Fruit fly (Drosophila melanogaster): Measurements from ENCODE around the gene mrt.

mrt gene

DNA sequence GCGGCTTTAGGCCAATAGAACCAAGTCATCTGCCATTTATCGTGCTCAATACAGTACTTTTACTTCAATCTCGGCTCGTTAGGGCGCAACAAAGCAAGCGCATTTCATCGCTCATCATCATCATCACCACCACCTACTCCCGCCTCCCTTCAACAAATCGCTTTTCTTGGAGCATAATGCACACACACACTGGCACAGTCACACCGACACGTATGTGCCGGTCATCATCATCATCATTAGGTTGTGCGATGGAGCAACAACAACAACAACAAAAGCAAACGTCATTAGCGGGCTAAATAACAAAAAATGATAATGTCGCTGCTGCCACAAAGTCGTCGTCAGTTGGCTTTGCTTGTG is 37.1 kb downstream of the mrt start (continued):
- TF ChIP-seq pros (GFP tag; optimal IDR thresholded peaks at IDR 0.05) (peak; percentile 13), bbx (GFP tag; IDR thresholded peaks at IDR 0.05; ENCODE audit: partially characterized antibody) (no peak), CG4820 (GFP tag; optimal IDR thresholded peaks at IDR 0.05) (no peak), Dad (GFP tag; optimal IDR thresholded peaks at IDR 0.05) (no peak), Dp (GFP tag; optimal IDR thresholded peaks at IDR 0.05) (peak; percentile 16), zfh2 (GFP tag; optimal IDR thresholded peaks at IDR 0.05) (no peak), Bteb2 (GFP tag; optimal IDR thresholded peaks at IDR 0.05) (no peak), ham (GFP tag; IDR thresholded peaks at IDR 0.05) (no peak), crc (GFP tag; optimal IDR thresholded peaks at IDR 0.05) (no peak), ERR (GFP tag; optimal IDR thresholded peaks at IDR 0.05) (no peak), grau (tag; optimal IDR thresholded peaks at IDR 0.05) (peak; percentile 10), CG12104 (GFP tag; optimal IDR thresholded peaks at IDR 0.05) (no peak), CG17568 (GFP tag; optimal IDR thresholded peaks at IDR 0.05) (no peak), TFAM (GFP tag; optimal IDR thresholded peaks at IDR 0.05) (no peak), Pdp1 (GFP tag; optimal IDR thresholded peaks at IDR 0.05) (no peak), CG11093 (GFP tag; IDR thresholded peaks at IDR 0.05) (no peak), gcm (GFP tag; optimal IDR thresholded peaks at IDR 0.05) (no peak), CG9797 (GFP tag; optimal IDR thresholded peaks at IDR 0.05) (no peak), sob (GFP tag; IDR thresholded peaks at IDR 0.05) (no peak), Abd-B (GFP tag; optimal IDR thresholded peaks at IDR 0.05) (no peak), Hr51 (GFP tag; optimal IDR thresholded peaks at IDR 0.05) (no peak), CG14014 (GFP tag; IDR thresholded peaks at IDR 0.05) (no peak), shn (GFP tag; optimal IDR thresholded peaks at IDR 0.05) (peak; percentile 49), Trl (optimal IDR thresholded peaks at IDR 0.05) (peak in 1 of 2 experiments; percentile 23), Trl (GFP tag; optimal IDR thresholded peaks at IDR 0.05) (no peak), NC2β (GFP tag; optimal IDR thresholded peaks at IDR 0.05) (no peak), CG11456 (GFP tag; IDR thresholded peaks at IDR 0.05) (no peak), Sox100B (GFP tag; optimal IDR thresholded peaks at IDR 0.05) (no peak), Eip74EF (GFP tag; optimal IDR thresholded peaks at IDR 0.05) (no peak), Drgx (GFP tag; IDR thresholded peaks at IDR 0.05) (no peak), CG6175 (GFP tag; IDR thresholded peaks at IDR 0.05) (no peak; the same call in 2 of the 3 replicates), hkb (optimal IDR thresholded peaks at IDR 0.05) (no peak), hkb (GFP tag; IDR thresholded peaks at IDR 0.05) (no peak), sr (GFP tag; IDR thresholded peaks at IDR 0.05) (no peak), Sin3A (optimal IDR thresholded peaks at IDR 0.05) (peak; percentile 0), CrebB (tag; optimal IDR thresholded peaks at IDR 0.05) (peak; percentile 17), ATbp (GFP tag; optimal IDR thresholded peaks at IDR 0.05) (no peak), CG10431 (GFP tag; optimal IDR thresholded peaks at IDR 0.05) (no peak), CG32532 (GFP tag; IDR thresholded peaks at IDR 0.05) (no peak), CG12659 (GFP tag; optimal IDR thresholded peaks at IDR 0.05) (no peak), gsb (GFP tag; IDR thresholded peaks at IDR 0.05) (no peak), pita (GFP tag; optimal IDR thresholded peaks at IDR 0.05) (no peak), slp2 (GFP tag; optimal IDR thresholded peaks at IDR 0.05) (no peak), CG1529 (GFP tag; optimal IDR thresholded peaks at IDR 0.05) (no peak), CG10959 (GFP tag; IDR thresholded peaks at IDR 0.05) (no peak), dmrt99B (tag; optimal IDR thresholded peaks at IDR 0.05) (no peak), CG7928 (GFP tag; optimal IDR thresholded peaks at IDR 0.05) (no peak), nau (GFP tag; optimal IDR thresholded peaks at IDR 0.05) (no peak), crp (GFP tag; optimal IDR thresholded peaks at IDR 0.05) (no peak), CG30020 (tag; optimal IDR thresholded peaks at IDR 0.05) (no peak), ken (GFP tag; IDR thresholded peaks at IDR 0.05) (no peak), CG34422 (GFP tag; IDR thresholded peaks at IDR 0.05) (peak; percentile 56; the same call in 2 of the 3 replicates), MTF-1 (GFP tag; optimal IDR thresholded peaks at IDR 0.05; ENCODE audit: borderline replicate concordance) (no peak)
